Worm (Caenorhabditis elegans) whole organism, L3 larva: ENCODE data around the gene smrc-1.
A peak's percentile ranks its signal among the peaks of the same experiment; 100 is the strongest.

Source experiments
- ama-1 ChIP-seq: fragments of 150-350 bp; optimal IDR thresholded peaks from 2 replicates; lab custom pipeline; 2018
- ceh-16 ChIP-seq: sonication (generic microtip); optimal IDR thresholded peaks from 2 replicates; lab custom pipeline; 2017; ENCODE audit warnings: missing biosample characterization, missing genetic modification characterization
- ceh-82 ChIP-seq: fragments of 150-350 bp; optimal IDR thresholded peaks from 2 replicates; lab custom pipeline; 2014; ENCODE audit warnings: missing biosample characterization, missing genetic modification characterization
- daf-12 ChIP-seq: fragments of 150-350 bp; optimal IDR thresholded peaks from 2 replicates; lab custom pipeline; 2014; ENCODE audit warnings: missing biosample characterization, missing genetic modification reagents, missing genetic modification characterization
- egl-27 ChIP-seq: sonication (generic microtip); optimal IDR thresholded peaks from 4 replicates; lab custom pipeline; 2017; ENCODE audit warnings: missing biosample characterization, missing genetic modification reagents, missing genetic modification characterization
- egl-5 ChIP-seq: fragments of 150-350 bp; optimal IDR thresholded peaks from 2 replicates; lab custom pipeline; 2017; ENCODE audit warnings: missing biosample characterization, missing genetic modification reagents, missing genetic modification characterization, inconsistent platforms
- elt-1 ChIP-seq: fragments of 150-350 bp; optimal IDR thresholded peaks from 2 replicates; lab custom pipeline; 2014; ENCODE audit warnings: missing biosample characterization, missing genetic modification characterization
- elt-2 ChIP-seq: sonication (generic microtip); optimal IDR thresholded peaks from 2 replicates; lab custom pipeline; 2016; ENCODE audit warnings: missing genetic modification reagents, mild to moderate bottlenecking, missing genetic modification characterization, missing compliant biosample characterization
- eor-1 ChIP-seq, 2 experiments: fragments of 150-350 bp; optimal IDR thresholded peaks; 2 replicates each; lab custom pipeline; 2014 to 2018; ENCODE audit warnings: missing biosample characterization in 2 of 2, missing genetic modification characterization in 2 of 2
- fkh-10 ChIP-seq: sonication (generic microtip); optimal IDR thresholded peaks from 2 replicates; lab custom pipeline; 2017; ENCODE audit warnings: missing biosample characterization, missing genetic modification reagents, missing genetic modification characterization
- fkh-2 ChIP-seq: fragments of 150-350 bp; optimal IDR thresholded peaks from 2 replicates; lab custom pipeline; 2014; ENCODE audit warnings: missing biosample characterization, missing genetic modification reagents, missing genetic modification characterization
- fos-1 ChIP-seq: fragments of 150-350 bp; optimal IDR thresholded peaks from 2 replicates; lab custom pipeline; 2014; ENCODE audit warnings: missing biosample characterization, missing genetic modification characterization
- hmg-11 ChIP-seq: sonication (generic microtip); optimal IDR thresholded peaks from 2 replicates; lab custom pipeline; 2016; ENCODE audit warnings: missing genetic modification characterization, missing compliant biosample characterization
- jun-1 ChIP-seq: fragments of 150-350 bp; optimal IDR thresholded peaks from 2 replicates; lab custom pipeline; 2014; ENCODE audit warnings: missing biosample characterization, missing genetic modification reagents, missing genetic modification characterization
- lin-15B ChIP-seq: fragments of 150-350 bp; optimal IDR thresholded peaks from 2 replicates; lab custom pipeline; 2014; ENCODE audit warnings: missing biosample characterization, missing genetic modification characterization
- lin-39 ChIP-seq: fragments of 150-350 bp; optimal IDR thresholded peaks from 2 replicates; lab custom pipeline; 2018; ENCODE audit warnings: missing biosample characterization, missing genetic modification reagents, missing genetic modification characterization
- lsy-12 ChIP-seq: sonication (generic microtip); optimal IDR thresholded peaks from 2 replicates; lab custom pipeline; 2016; ENCODE audit warnings: mild to moderate bottlenecking, missing genetic modification characterization, missing compliant biosample characterization
- nfya-1 ChIP-seq: sonication (generic microtip); optimal IDR thresholded peaks from 2 replicates; lab custom pipeline; 2017; ENCODE audit warnings: missing genetic modification characterization, mild to moderate bottlenecking, missing compliant biosample characterization, antibody characterized with exemption, moderate library complexity; ENCODE audit not compliant: insufficient read depth
- nhr-11 ChIP-seq: fragments of 150-350 bp; optimal IDR thresholded peaks from 2 replicates; lab custom pipeline; 2014; ENCODE audit warnings: missing biosample characterization, missing genetic modification characterization
- nhr-12 ChIP-seq: fragments of 150-350 bp; optimal IDR thresholded peaks from 2 replicates; lab custom pipeline; 2014; ENCODE audit warnings: missing biosample characterization, missing genetic modification characterization
- nhr-23 ChIP-seq: fragments of 150-350 bp; optimal IDR thresholded peaks from 2 replicates; lab custom pipeline; 2014; ENCODE audit warnings: missing biosample characterization, missing genetic modification reagents, missing genetic modification characterization
- nhr-25 ChIP-seq: sonication (generic microtip); optimal IDR thresholded peaks from 2 replicates; lab custom pipeline; 2017; ENCODE audit warnings: missing biosample characterization, missing genetic modification characterization
- nhr-43 ChIP-seq: sonication (generic microtip); optimal IDR thresholded peaks from 2 replicates; lab custom pipeline; 2016; ENCODE audit warnings: mild to moderate bottlenecking, missing genetic modification characterization, missing compliant biosample characterization; ENCODE audit not compliant: poor library complexity, severe bottlenecking
- nhr-76 ChIP-seq: fragments of 150-350 bp; sonication (generic microtip); optimal IDR thresholded peaks from 5 replicates; lab custom pipeline; 2014; ENCODE audit warnings: missing biosample characterization, missing genetic modification characterization
- nhr-77 ChIP-seq: fragments of 150-350 bp; optimal IDR thresholded peaks from 2 replicates; lab custom pipeline; 2014; ENCODE audit warnings: missing biosample characterization, missing genetic modification characterization
- pha-4 ChIP-seq: fragments of 150-350 bp; optimal IDR thresholded peaks from 2 replicates; lab custom pipeline; 2014; ENCODE audit warnings: missing biosample characterization, missing genetic modification reagents, missing genetic modification characterization
- pqm-1 ChIP-seq: fragments of 150-350 bp; optimal IDR thresholded peaks from 2 replicates; lab custom pipeline; 2017; ENCODE audit warnings: missing biosample characterization, missing genetic modification characterization, inconsistent platforms
- skn-1 ChIP-seq: fragments of 150-350 bp; optimal IDR thresholded peaks from 2 replicates; lab custom pipeline; 2014; ENCODE audit warnings: missing biosample characterization, missing genetic modification characterization
- snpc-4 ChIP-seq: fragments of 150-350 bp; optimal IDR thresholded peaks from 2 replicates; lab custom pipeline; 2014; ENCODE audit warnings: missing biosample characterization, missing genetic modification characterization
- tbx-2 ChIP-seq: sonication (generic microtip); optimal IDR thresholded peaks from 2 replicates; lab custom pipeline; 2016; ENCODE audit warnings: mild to moderate bottlenecking, missing genetic modification characterization, missing compliant biosample characterization
- unc-39 ChIP-seq: sonication (generic microtip); optimal IDR thresholded peaks from 4 replicates; lab custom pipeline; 2017; ENCODE audit warnings: missing biosample characterization, missing genetic modification characterization
- unc-62 ChIP-seq: fragments of 150-350 bp; sonication (generic microtip); optimal IDR thresholded peaks from 4 replicates; lab custom pipeline; 2014; ENCODE audit warnings: missing biosample characterization, missing genetic modification reagents, missing genetic modification characterization
- zag-1 ChIP-seq: fragments of 150-350 bp; optimal IDR thresholded peaks from 2 replicates; lab custom pipeline; 2014; ENCODE audit warnings: missing biosample characterization, missing genetic modification characterization
- ztf-4 ChIP-seq: fragments of 150-350 bp; optimal IDR thresholded peaks from 2 replicates; lab custom pipeline; 2014; ENCODE audit warnings: missing biosample characterization, missing genetic modification characterization

The smrc-1 gene

DNA sequence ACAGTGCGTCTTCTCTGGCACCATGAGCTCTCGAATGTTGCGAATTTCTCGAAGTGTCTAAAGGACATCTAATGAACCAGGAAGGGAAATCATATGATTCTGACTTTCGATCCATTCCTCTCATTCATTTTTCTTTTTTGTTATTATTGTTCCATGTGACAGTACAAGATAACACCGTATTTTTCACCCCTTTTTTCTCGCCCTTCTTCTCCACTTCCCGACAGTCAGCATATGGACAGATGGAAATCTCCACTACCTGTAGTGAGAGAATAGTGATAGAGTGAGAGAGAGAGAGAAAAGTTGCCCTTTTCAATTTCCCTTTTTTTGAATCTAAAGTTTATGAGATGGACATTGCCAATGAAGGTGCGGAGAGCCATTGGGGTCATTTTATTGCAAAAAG, 29.9 kb upstream of the smrc-1 start:
- TF ChIP-seq elt-1 (tag; lab: Kevin White, UChicago) (peak; percentile 24), lsy-12 (tag; lab: Kevin White, UChicago) (no peak), nhr-23 (peak; percentile 52), elt-2 (peak; percentile 61), nhr-11 (tag; lab: Kevin White, UChicago) (no peak), nhr-43 (peak; percentile 29)

DNA sequence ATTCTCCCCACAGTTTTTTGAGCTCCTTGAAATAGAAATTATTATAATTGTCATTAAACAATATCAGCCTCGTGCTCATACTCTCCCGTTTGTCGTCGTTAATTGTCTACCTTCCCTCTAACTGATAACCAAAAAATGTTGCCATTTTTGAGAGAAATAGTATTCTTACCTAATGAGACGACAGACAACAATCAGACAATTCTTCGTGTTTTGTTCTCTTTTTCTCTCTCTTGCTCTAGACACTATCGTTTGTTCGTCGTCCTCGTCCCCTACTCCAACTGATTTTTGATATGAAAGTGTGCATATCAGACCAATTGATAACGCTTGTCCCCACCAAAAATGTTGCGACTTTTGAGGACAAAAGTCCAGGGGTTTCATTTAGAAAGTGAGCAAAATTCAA, 29.2 kb upstream of the smrc-1 start:
- TF ChIP-seq nhr-77 (tag; lab: Kevin White, UChicago): no peak
- peak; percentile 97 for TF ChIP-seq elt-2
- peak; percentile 59 for TF ChIP-seq pha-4
- no peak for TF ChIP-seq ceh-16 (tag; lab: Kevin White, UChicago)
- peak; percentile 21 for TF ChIP-seq skn-1 (tag; lab: Kevin White, UChicago)
- peak; percentile 98 for TF ChIP-seq pqm-1 (tag; lab: Kevin White, UChicago)
- TF ChIP-seq hmg-11 (tag; lab: Kevin White, UChicago): no peak
- no peak for TF ChIP-seq zag-1
- TF ChIP-seq jun-1 (tag; lab: Kevin White, UChicago): peak; percentile 19
- no peak for TF ChIP-seq nhr-76 (tag; lab: Kevin White, UChicago)
- TF ChIP-seq, all 47 proteins: peak for 5

DNA sequence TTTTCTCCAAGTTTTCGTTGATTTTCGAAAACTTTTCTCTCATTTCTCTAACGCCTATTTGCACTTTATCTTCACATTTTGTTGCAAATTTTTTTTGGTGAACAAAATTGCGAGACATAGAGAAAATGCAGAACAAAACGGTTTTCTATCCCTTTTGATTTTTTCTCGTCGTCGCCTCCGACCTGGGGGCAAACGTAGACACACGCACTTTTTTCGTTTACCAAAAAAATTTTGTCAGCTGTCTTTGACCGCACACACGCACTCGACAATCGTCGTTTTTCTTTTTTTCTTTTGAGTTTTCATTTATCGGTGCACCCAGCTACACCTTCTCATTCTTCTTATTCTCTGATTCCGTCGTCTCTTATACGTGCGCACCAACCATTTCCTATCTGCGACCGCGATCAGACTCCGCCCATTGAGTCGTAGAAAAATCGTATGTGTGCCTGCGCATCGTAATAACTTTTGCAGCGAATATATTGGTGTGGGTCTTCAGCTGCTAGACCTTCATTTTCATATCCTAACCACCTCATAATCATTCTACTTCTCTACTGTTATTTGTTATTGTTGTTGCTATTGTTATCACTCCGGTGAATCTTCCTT, 28.3 kb upstream of the smrc-1 start:
- TF ChIP-seq pha-4 (peak; percentile 37), lsy-12 (tag; lab: Kevin White, UChicago) (no peak), ceh-82 (tag; lab: Kevin White, UChicago) (no peak), jun-1 (tag; lab: Kevin White, UChicago) (peak; percentile 40), nfya-1 (tag; lab: Kevin White, UChicago) (peak; percentile 33), nhr-76 (tag; lab: Kevin White, UChicago) (no peak), tbx-2 (no peak), ztf-4 (tag; lab: Kevin White, UChicago) (no peak), nhr-25 (tag; lab: Kevin White, UChicago) (peak; percentile 51), egl-27 (tag; lab: Kevin White, UChicago) (no peak), fos-1 (tag; lab: Kevin White, UChicago) (peak; percentile 7), fkh-2 (tag; lab: Kevin White, UChicago) (no peak), nhr-23 (peak; percentile 56), elt-1 (tag; lab: Kevin White, UChicago) (peak; percentile 56), fkh-10 (GFP tag; lab: Kevin White, UChicago) (no peak), ama-1 (lab: Kevin White, UChicago) (peak; percentile 31), eor-1 (tag; optimal IDR thresholded peaks at IDR 0.05; lab: Kevin White, UChicago) (no peak), lin-39 (tag; lab: Kevin White, UChicago) (no peak), nhr-12 (tag; lab: Kevin White, UChicago) (no peak), hmg-11 (tag; lab: Kevin White, UChicago) (no peak), skn-1 (tag; lab: Kevin White, UChicago) (no peak), zag-1 (no peak), nhr-43 (peak; percentile 71)

DNA sequence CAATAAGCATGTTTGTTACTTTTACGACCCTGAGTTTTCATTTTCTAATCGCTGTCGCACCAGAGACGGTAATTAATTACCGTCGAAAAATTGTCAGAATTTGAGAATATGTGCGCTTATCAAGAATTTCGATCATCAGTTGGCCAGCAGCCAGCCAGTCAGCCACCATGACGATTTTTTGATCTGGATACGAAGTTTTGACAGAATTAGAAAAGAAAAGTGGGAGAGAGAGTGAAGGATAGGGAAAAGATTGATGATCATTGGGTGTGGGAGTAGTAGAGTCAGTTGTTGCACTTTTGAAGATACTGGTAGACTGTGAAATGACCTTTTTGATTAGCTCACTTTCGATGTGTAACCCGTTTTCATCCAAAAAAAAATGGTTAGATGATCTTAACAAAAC, 26.3 kb upstream of the smrc-1 start:
- TF ChIP-seq lin-15B (peak; percentile 5), nhr-25 (tag; lab: Kevin White, UChicago) (peak; percentile 74), skn-1 (tag; lab: Kevin White, UChicago) (no peak), fkh-2 (tag; lab: Kevin White, UChicago) (no peak), nfya-1 (tag; lab: Kevin White, UChicago) (peak; percentile 19), egl-5 (tag; lab: Kevin White, UChicago) (no peak), nhr-23 (peak; percentile 32), lin-39 (tag; lab: Kevin White, UChicago) (peak; percentile 88), elt-1 (tag; lab: Kevin White, UChicago) (peak; percentile 72), unc-62 (GFP tag; lab: Kevin White, UChicago) (peak; percentile 76), daf-12 (tag; lab: Kevin White, UChicago) (no peak), nhr-11 (tag; lab: Kevin White, UChicago) (no peak)

DNA sequence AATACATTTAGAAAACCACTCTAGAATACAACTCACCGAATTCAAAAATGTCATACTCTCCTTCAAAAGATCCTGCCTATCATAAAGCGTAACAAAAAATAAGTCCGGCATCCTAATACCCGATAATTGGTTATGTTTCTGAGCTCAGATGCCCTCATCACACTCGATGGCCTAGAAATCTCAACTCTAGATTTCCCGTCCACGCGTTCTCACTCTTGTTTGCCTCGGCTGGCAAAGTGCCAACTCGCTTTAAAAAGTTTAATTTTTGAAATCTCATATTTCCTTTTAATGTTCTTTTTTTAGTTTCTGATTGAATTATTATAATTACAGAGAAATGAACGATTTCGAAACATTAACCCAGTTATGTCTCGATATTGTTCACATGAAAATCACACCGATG, 23.0 kb upstream of the smrc-1 start, which contains the start of the genes C56G2.15 and thoc-2:
TSS of gene C56G2.15 (minus strand) at position 188 of the 400 bp plus-strand sequence.
TSS of gene thoc-2 (plus strand) at position 331 of the 400 bp plus-strand sequence.
- TF ChIP-seq lin-39 (tag; lab: Kevin White, UChicago) (peak; percentile 10), nfya-1 (tag; lab: Kevin White, UChicago) (peak; percentile 4), pqm-1 (tag; lab: Kevin White, UChicago) (no peak), pha-4 (peak; percentile 30), snpc-4 (peak; percentile 14), nhr-11 (tag; lab: Kevin White, UChicago) (no peak), unc-39 (tag; lab: Kevin White, UChicago) (no peak), nhr-23 (no peak)
